Worm (Caenorhabditis elegans): ENCODE measurements around the gene K10C2.2.

ce11 chrX:6446564-6446963 lies 13.0 kb upstream of the K10C2.2 start, which contains the start of gene asp-14:
- TF ChIP-seq ZK185.1 (tag; optimal IDR thresholded peaks at IDR 0.05; ENCODE audit: poor library complexity, severe bottlenecking) (no peak), ama-1 (optimal IDR thresholded peaks at IDR 0.05) (no peak), ama-1 (GFP tag; optimal IDR thresholded peaks at IDR 0.05) (no peak), tbp1 (GFP tag; optimal IDR thresholded peaks at IDR 0.05) (no peak), snpc-4 (GFP tag; optimal IDR thresholded peaks at IDR 0.05) (no peak), snpc-4 (tag; optimal IDR thresholded peaks at IDR 0.05) (no peak), rec-8 (tag; optimal IDR thresholded peaks at IDR 0.05) (no peak), pha-4 (tag; optimal IDR thresholded peaks at IDR 0.05) (no peak), ztf-22 (GFP tag; optimal IDR thresholded peaks at IDR 0.05) (no peak), ztf-6 (GFP tag; IDR thresholded peaks at IDR 0.05) (no peak), pbrm-1 (GFP tag; IDR thresholded peaks at IDR 0.05) (no peak)

Data from whole organism, young adult.